Fruit fly (Drosophila melanogaster): Measurements from ENCODE around the gene Pgant6.

Gene Pgant6

DNA sequence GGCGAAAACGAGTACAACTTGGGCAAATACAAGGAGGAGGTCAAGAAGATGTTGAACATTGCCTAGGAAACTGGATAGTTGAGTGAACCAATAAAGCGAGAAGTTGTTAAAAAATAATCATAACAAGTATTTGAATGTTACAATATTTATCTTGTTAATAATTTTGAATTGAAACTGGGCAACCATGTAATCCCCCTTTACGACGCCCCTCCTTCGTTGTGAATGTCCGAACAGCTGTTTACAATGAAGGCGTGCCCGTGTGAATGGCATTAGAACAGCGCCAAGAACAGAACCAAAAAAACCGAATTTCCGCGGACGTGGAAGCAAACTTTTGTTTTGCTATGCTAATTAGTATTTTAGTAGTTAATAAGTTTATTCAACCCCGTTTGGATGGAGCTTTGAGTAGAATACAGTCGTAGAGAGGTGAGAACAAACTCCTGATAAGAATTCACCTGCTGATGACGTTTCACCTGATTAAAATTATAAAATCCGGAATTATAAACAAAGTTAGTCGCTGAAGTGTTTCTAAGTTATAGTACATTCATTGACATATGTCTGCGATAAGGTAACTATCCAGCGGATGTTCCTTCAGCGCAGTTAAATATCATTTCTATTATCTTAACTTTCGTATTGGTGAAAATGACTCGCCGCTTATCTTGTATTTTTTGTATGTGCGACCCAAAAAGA, at the start of gene Pgant6:
Gene Pgant6, plus strand, starts transcription at position 265 of the 687 bp plus-strand sequence.
- TF ChIP-seq CG11398 (GFP tag; optimal IDR thresholded peaks at IDR 0.05) (no peak), sisA (GFP tag; IDR thresholded peaks at IDR 0.05) (0 out of 2 replicates have a peak, but pooled peaks have one; percentile 7), CG12299 (tag; optimal IDR thresholded peaks at IDR 0.05) (no peak), Rfx (GFP tag; IDR thresholded peaks at IDR 0.05) (peak; percentile 48; the same call in 1 of the 2 replicates), Ssrp (tag; optimal IDR thresholded peaks at IDR 0.05) (no peak), CG5180 (GFP tag; optimal IDR thresholded peaks at IDR 0.05) (no peak), CG15514 (GFP tag; optimal IDR thresholded peaks at IDR 0.05) (peak; percentile 6), GATAe (GFP tag; conservative IDR thresholded peaks at IDR 0.05) (0 out of 2 replicates have a peak, but pooled peaks have one; percentile 25), CG2120 (GFP tag; optimal IDR thresholded peaks at IDR 0.05) (peak; percentile 29), gfzf (GFP tag; optimal IDR thresholded peaks at IDR 0.05) (no peak), CG32532 (GFP tag; IDR thresholded peaks at IDR 0.05) (peak; percentile 23; the same call in 1 of the 2 replicates), pan (optimal IDR thresholded peaks at IDR 0.05) (no peak), pan (GFP tag; optimal IDR thresholded peaks at IDR 0.05 in 1 of 2, IDR thresholded peaks at IDR 0.05 in 1 of 2) (peak in 1 of 2 experiments; percentile 22), CG9932 (GFP tag; IDR thresholded peaks at IDR 0.05) (peak; percentile 52), emc (GFP tag; optimal IDR thresholded peaks at IDR 0.05) (no peak), vvl (GFP tag; IDR thresholded peaks at IDR 0.05) (peak; percentile 49; the same call in 1 of the 2 replicates), nau (GFP tag; optimal IDR thresholded peaks at IDR 0.05) (no peak), mirr (GFP tag; optimal IDR thresholded peaks at IDR 0.05) (peak; percentile 24), Sin3A (optimal IDR thresholded peaks at IDR 0.05) (peak; percentile 25), CG9817 (tag; optimal IDR thresholded peaks at IDR 0.05) (peak; percentile 5), Xbp1 (GFP tag; optimal IDR thresholded peaks at IDR 0.05) (peak; percentile 19), zfh1 (GFP tag; IDR thresholded peaks at IDR 0.05) (0 out of 3 replicates have a peak, but pooled peaks have one; percentile 22), CG1792 (GFP tag; optimal IDR thresholded peaks at IDR 0.05) (no peak), tna (GFP tag; IDR thresholded peaks at IDR 0.05; ENCODE audit: partially characterized antibody) (no peak), tll (GFP tag; optimal IDR thresholded peaks at IDR 0.05) (peak in 1 of 2 experiments; percentile 36), exex (tag; optimal IDR thresholded peaks at IDR 0.05) (peak; percentile 50), trem (tag; optimal IDR thresholded peaks at IDR 0.05) (peak; percentile 13), CG34422 (GFP tag; IDR thresholded peaks at IDR 0.05) (peak; percentile 66; the same call in 2 of the 3 replicates), MESR4 (GFP tag; optimal IDR thresholded peaks at IDR 0.05) (peak; percentile 45), CG2678 (tag; optimal IDR thresholded peaks at IDR 0.05) (no peak), MBD-R2 (GFP tag; IDR thresholded peaks at IDR 0.05) (peak; percentile 96), dmrt11E (tag; optimal IDR thresholded peaks at IDR 0.05) (no peak), row (GFP tag; IDR thresholded peaks at IDR 0.05) (peak; percentile 68), CG9215 (GFP tag; IDR thresholded peaks at IDR 0.05) (no peak), CG15011 (GFP tag; optimal IDR thresholded peaks at IDR 0.05) (no peak), mam (GFP tag; optimal IDR thresholded peaks at IDR 0.05) (peak; percentile 37), Myb (GFP tag; optimal IDR thresholded peaks at IDR 0.05) (peak; percentile 84), CG12071 (GFP tag; optimal IDR thresholded peaks at IDR 0.05) (no peak), crp (GFP tag; optimal IDR thresholded peaks at IDR 0.05) (peak; percentile 76 to 96), Pdp1 (GFP tag; optimal IDR thresholded peaks at IDR 0.05) (peak in 1 of 2 experiments; percentile 97), slp2 (GFP tag; optimal IDR thresholded peaks at IDR 0.05) (no peak), CG3838 (GFP tag; optimal IDR thresholded peaks at IDR 0.05) (no peak), Dp (GFP tag; optimal IDR thresholded peaks at IDR 0.05) (peak; percentile 52), sug (tag; optimal IDR thresholded peaks at IDR 0.05) (peak; percentile 32), CG13424 (tag; optimal IDR thresholded peaks at IDR 0.05) (peak; percentile 9), CG1647 (GFP tag; optimal IDR thresholded peaks at IDR 0.05) (no peak), phol (tag; optimal IDR thresholded peaks at IDR 0.05) (peak; percentile 30), CG13894 (tag; optimal IDR thresholded peaks at IDR 0.05) (no peak), CG17361 (GFP tag; IDR thresholded peaks at IDR 0.05) (no peak)

Data from whole organism, embryonic.